Worm (Caenorhabditis elegans) whole organism, young adult: Measurements from ENCODE around the gene smc-4.

Source experiments
- Y56A3A.18 ChIP-seq: fragments of 200-800 bp; sonication (Bioruptor generic); IDR thresholded peaks from 2 replicates; pipeline ENCODE4 v1.3.6; 2022; ENCODE audit warnings: missing genetic modification reagents, missing genetic modification characterization, missing compliant biosample characterization
- snpc-4 ChIP-seq, 5 experiments: fragments of 150-350 bp in 1 of 5; sonication (generic microtip) in 4 of 5; optimal IDR thresholded peaks; 2 replicates each; lab custom pipeline; 2014 to 2018; ENCODE audit warnings: missing genetic modification characterization in 5 of 5, missing biosample characterization in 3 of 5, antibody characterized with exemption in 2 of 5, mild to moderate bottlenecking in 2 of 5, missing compliant biosample characterization in 2 of 5, missing genotype in 2 of 5, moderate library complexity in 2 of 5, missing genetic modification reagents in 1 of 5

DNA sequence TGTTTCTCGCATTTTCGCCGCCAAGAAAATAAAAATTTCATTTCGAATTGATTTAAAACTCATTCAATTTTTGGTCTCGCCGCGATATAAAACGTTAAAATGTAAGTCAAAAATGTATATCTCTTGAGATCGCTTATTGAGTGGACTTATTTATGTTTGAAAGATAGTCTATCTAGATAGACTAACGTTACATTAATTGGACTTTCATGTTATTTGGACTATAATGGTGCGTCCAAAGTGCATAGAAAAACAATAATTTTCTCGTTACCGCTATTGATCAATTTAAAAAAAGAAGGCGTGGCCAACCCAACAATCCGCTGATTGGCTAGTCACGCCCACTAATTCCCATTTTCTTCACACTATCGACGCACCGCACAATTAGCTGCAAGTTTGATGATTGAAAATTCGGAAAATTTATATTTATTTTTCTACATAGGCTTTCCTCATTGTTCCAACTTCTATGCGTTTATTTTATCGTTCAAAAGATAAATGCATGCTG is 3.2 kb upstream of the smc-4 start, which contains the start of gene F35G12.5:
- no peak for TF ChIP-seq snpc-4 (GFP tag; optimal IDR thresholded peaks at IDR 0.05; lab: Kevin White, UChicago)
- TF ChIP-seq snpc-4 (tag; optimal IDR thresholded peaks at IDR 0.05; lab: Kevin White, UChicago): no peak
- TF ChIP-seq Y56A3A.18 (GFP tag; lab: Robert Waterston, UW): no peak
